Worm (Caenorhabditis elegans): ENCODE data around the gene B0244.17.

ce11 chrIII:5734328-5734727 lies 1.3 kb downstream of the B0244.17 start:
- TF ChIP-seq blmp-1 (tag; optimal IDR thresholded peaks at IDR 0.05; ENCODE audit: insufficient read depth) (no peak), gmeb-1 (tag; optimal IDR thresholded peaks at IDR 0.05) (no peak), crh-2 (tag; optimal IDR thresholded peaks at IDR 0.05) (no peak), fos-1 (tag; optimal IDR thresholded peaks at IDR 0.05) (no peak), mdl-1 (tag; optimal IDR thresholded peaks at IDR 0.05) (no peak), nhr-11 (tag; optimal IDR thresholded peaks at IDR 0.05) (no peak), skn-1 (tag; optimal IDR thresholded peaks at IDR 0.05) (no peak), ama-1 (optimal IDR thresholded peaks at IDR 0.05) (no peak), alr-1 (tag; optimal IDR thresholded peaks at IDR 0.05) (no peak), elt-3 (tag; optimal IDR thresholded peaks at IDR 0.05) (no peak)
